Worm (Caenorhabditis elegans): ENCODE measurements around the gene ogdh-1.

ce11 chrIV:4705922-4706321 lies 2.1 kb upstream of the ogdh-1 start:
- TF ChIP-seq elt-3 (tag; optimal IDR thresholded peaks at IDR 0.05) (no peak), ztf-11 (tag; optimal IDR thresholded peaks at IDR 0.05) (no peak), nhr-76 (tag; optimal IDR thresholded peaks at IDR 0.05) (no peak), fos-1 (tag; optimal IDR thresholded peaks at IDR 0.05) (no peak), unc-62 (GFP tag; optimal IDR thresholded peaks at IDR 0.05) (no peak), nhr-28 (tag; optimal IDR thresholded peaks at IDR 0.05) (no peak), nhr-25 (tag; optimal IDR thresholded peaks at IDR 0.05) (no peak), nhr-12 (tag; optimal IDR thresholded peaks at IDR 0.05) (no peak), snpc-4 (tag; optimal IDR thresholded peaks at IDR 0.05) (no peak)
